Fruit fly (Drosophila melanogaster): ENCODE results near the gene CG34177.

The CG34177 gene

DNA sequence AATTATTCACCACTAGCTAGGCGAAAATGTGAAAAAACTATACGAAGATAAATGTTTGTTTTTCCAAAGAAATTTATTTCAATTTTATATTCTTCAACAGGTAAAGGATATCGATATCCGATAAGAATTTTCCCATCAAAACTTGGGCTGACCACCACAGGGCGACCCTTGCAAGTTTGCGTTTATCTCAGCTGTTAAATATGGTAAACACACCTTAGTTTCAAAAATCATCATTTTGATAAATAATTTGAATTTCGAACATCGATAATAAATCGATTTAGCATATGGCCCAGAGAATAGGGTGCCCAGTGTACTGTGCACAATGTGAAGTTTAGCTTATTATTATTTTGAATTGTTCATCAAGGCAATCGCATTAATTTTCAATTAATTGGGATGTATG lies 29.6 kb downstream of the CG34177 start, which contains the start of the genes CG15443 and Paris (continued):
- TF ChIP-seq Doc3 (GFP tag; IDR thresholded peaks at IDR 0.05; ENCODE audit: partially characterized antibody) (peak; percentile 40; the same call in 1 of the 3 replicates), hb (GFP tag; IDR thresholded peaks at IDR 0.05; ENCODE audit: partially characterized antibody) (peak; percentile 99), Oli (tag; optimal IDR thresholded peaks at IDR 0.05) (no peak), CG1233 (GFP tag; optimal IDR thresholded peaks at IDR 0.05) (peak; percentile 9), D19A (tag; optimal IDR thresholded peaks at IDR 0.05) (no peak), CG12236 (GFP tag; optimal IDR thresholded peaks at IDR 0.05) (no peak), dm (GFP tag; optimal IDR thresholded peaks at IDR 0.05) (peak; percentile 35), jumu (GFP tag; optimal IDR thresholded peaks at IDR 0.05) (no peak), CG7963 (GFP tag; IDR thresholded peaks at IDR 0.05; ENCODE audit: partially characterized antibody) (peak; percentile 90), trem (tag; optimal IDR thresholded peaks at IDR 0.05) (peak; percentile 55), Chrac-16 (GFP tag; optimal IDR thresholded peaks at IDR 0.05) (peak; percentile 16), CG12071 (GFP tag; optimal IDR thresholded peaks at IDR 0.05) (no peak), MTF-1 (GFP tag; optimal IDR thresholded peaks at IDR 0.05; ENCODE audit: borderline replicate concordance) (peak; percentile 7), nerfin-2 (GFP tag; IDR thresholded peaks at IDR 0.05; ENCODE audit: partially characterized antibody) (peak; percentile 90), Adf1 (GFP tag; IDR thresholded peaks at IDR 0.05) (no peak), fd102C (GFP tag; optimal IDR thresholded peaks at IDR 0.05) (no peak), ftz-f1 (GFP tag; optimal IDR thresholded peaks at IDR 0.05) (no peak), stwl (tag; optimal IDR thresholded peaks at IDR 0.05) (peak; percentile 97), Dll (GFP tag; IDR thresholded peaks at IDR 0.05; ENCODE audit: partially characterized antibody) (peak; percentile 45; the same call in 2 of the 4 replicates), BtbVII (GFP tag; optimal IDR thresholded peaks at IDR 0.05) (peak; percentile 17), pzg (GFP tag; optimal IDR thresholded peaks at IDR 0.05) (peak; percentile 61), bowl (GFP tag; IDR thresholded peaks at IDR 0.05) (no peak), CG17912 (GFP tag; optimal IDR thresholded peaks at IDR 0.05) (no peak), Med (GFP tag) (peak; percentile 81), H15 (GFP tag; IDR thresholded peaks at IDR 0.05) (0 out of 3 replicates have a peak, but pooled peaks have one; percentile 21), CG3281 (GFP tag; optimal IDR thresholded peaks at IDR 0.05) (peak; percentile 10), chif (GFP tag; optimal IDR thresholded peaks at IDR 0.05) (no peak), Poxn (GFP tag; IDR thresholded peaks at IDR 0.05) (no peak), Mrtf (GFP tag; IDR thresholded peaks at IDR 0.05) (no peak), GATAe (GFP tag; conservative IDR thresholded peaks at IDR 0.05) (no peak), crol (GFP tag; IDR thresholded peaks at IDR 0.05) (no peak), Hr3 (GFP tag; optimal IDR thresholded peaks at IDR 0.05) (no peak), Fer3 (tag; optimal IDR thresholded peaks at IDR 0.05) (peak; percentile 15), Gug (GFP tag; IDR thresholded peaks at IDR 0.05) (no peak), Taf1 (GFP tag; IDR thresholded peaks at IDR 0.05) (no peak), zen (tag; optimal IDR thresholded peaks at IDR 0.05) (peak; percentile 50), lab (GFP tag; optimal IDR thresholded peaks at IDR 0.05) (peak; percentile 35), fu2 (GFP tag; optimal IDR thresholded peaks at IDR 0.05) (no peak), CG10209 (GFP tag; optimal IDR thresholded peaks at IDR 0.05) (no peak), CG17361 (GFP tag; IDR thresholded peaks at IDR 0.05) (no peak), repo (GFP tag; optimal IDR thresholded peaks at IDR 0.05) (no peak), Hmx (GFP tag; optimal IDR thresholded peaks at IDR 0.05) (no peak), CG15479 (GFP tag; optimal IDR thresholded peaks at IDR 0.05) (no peak), CG1529 (GFP tag; optimal IDR thresholded peaks at IDR 0.05) (no peak), CG11247 (GFP tag; IDR thresholded peaks at IDR 0.05) (no peak), scrt (GFP tag; optimal IDR thresholded peaks at IDR 0.05) (peak; percentile 94), CG10565 (GFP tag; optimal IDR thresholded peaks at IDR 0.05) (no peak), bbx (GFP tag; IDR thresholded peaks at IDR 0.05; ENCODE audit: partially characterized antibody) (peak; percentile 87), CG9932 (GFP tag; IDR thresholded peaks at IDR 0.05) (no peak), NfI (GFP tag; optimal IDR thresholded peaks at IDR 0.05) (peak; percentile 16), CG2875 (GFP tag; optimal IDR thresholded peaks at IDR 0.05) (no peak)

Data from whole organism, embryonic.